Fruit fly (Drosophila melanogaster) whole organism, embryonic: ENCODE results near the gene HemK2.

ENCODE experiments used
- Asciz ChIP-seq: fragments of 200-800 bp; sonication (Bioruptor generic); optimal IDR thresholded peaks from 2 replicates; lab custom pipeline; 2017; ENCODE audit warnings: missing biosample characterization, mild to moderate bottlenecking, missing genetic modification characterization, missing genetic modification reagents
- BtbVII ChIP-seq: fragments of 200-800 bp; sonication (Bioruptor generic); optimal IDR thresholded peaks from 3 replicates; lab custom pipeline; 2017; ENCODE audit warnings: missing biosample characterization, mild to moderate bottlenecking, missing genetic modification characterization
- CG10462 ChIP-seq: fragments of 200-800 bp; sonication (Bioruptor generic); optimal IDR thresholded peaks from 2 replicates; lab custom pipeline; 2016; ENCODE audit warnings: missing biosample characterization, missing genetic modification characterization
- CG11093 ChIP-seq: fragments of 200-800 bp; sonication (Bioruptor generic); IDR thresholded peaks from 3 replicates; pipeline ENCODE4 v1.3.6; 2022; ENCODE audit warnings: missing biosample characterization, missing genetic modification characterization
- CG12391 ChIP-seq: fragments of 200-800 bp; sonication (Bioruptor generic); optimal IDR thresholded peaks from 3 replicates; lab custom pipeline; 2018; ENCODE audit warnings: missing biosample characterization, mild to moderate bottlenecking, missing genetic modification characterization, moderate library complexity
- CG12659 ChIP-seq: fragments of 200-800 bp; sonication (Bioruptor generic); optimal IDR thresholded peaks from 3 replicates; lab custom pipeline; 2017; ENCODE audit warnings: mild to moderate bottlenecking, missing biosample characterization, missing genetic modification reagents, missing genetic modification characterization
- CG1529 ChIP-seq: fragments of 200-800 bp; sonication (Bioruptor generic); optimal IDR thresholded peaks from 3 replicates; lab custom pipeline; 2018; ENCODE audit warnings: missing biosample characterization, missing genetic modification characterization
- CG16863 ChIP-seq: fragments of 200-800 bp; sonication (Bioruptor generic); optimal IDR thresholded peaks from 3 replicates; lab custom pipeline; 2016; ENCODE audit warnings: missing biosample characterization, missing genetic modification characterization
- CG17186 ChIP-seq: fragments of 200-800 bp; sonication (Bioruptor generic); optimal IDR thresholded peaks from 3 replicates; lab custom pipeline; 2017; ENCODE audit warnings: missing biosample characterization, missing genetic modification reagents, missing genetic modification characterization
- CG17359 ChIP-seq: fragments of 200-800 bp; sonication (Bioruptor generic); optimal IDR thresholded peaks from 3 replicates; lab custom pipeline; 2018; ENCODE audit warnings: missing biosample characterization, mild to moderate bottlenecking, missing genetic modification characterization, moderate library complexity
- CG34422 ChIP-seq: fragments of 200-800 bp; sonication (Bioruptor generic); IDR thresholded peaks from 3 replicates; pipeline ENCODE4 v1.3.6; 2022; ENCODE audit warnings: missing biosample characterization, missing genetic modification characterization
- CG4730 ChIP-seq: fragments of 200-800 bp; sonication (Bioruptor generic); IDR thresholded peaks from 2 replicates; pipeline ENCODE4 v1.3.6; 2022; ENCODE audit warnings: missing biosample characterization, missing genetic modification characterization
- CG6854 ChIP-seq: fragments of 200-800 bp; sonication (Bioruptor generic); optimal IDR thresholded peaks from 3 replicates; lab custom pipeline; 2017; ENCODE audit warnings: missing biosample characterization, mild to moderate bottlenecking, missing genetic modification characterization
- CG7556 ChIP-seq: fragments of 200-800 bp; sonication (Bioruptor generic); optimal IDR thresholded peaks from 2 replicates; lab custom pipeline; 2017; ENCODE audit warnings: missing biosample characterization, mild to moderate bottlenecking, missing genetic modification characterization
- CG7786 ChIP-seq: fragments of 200-800 bp; sonication (Bioruptor generic); optimal IDR thresholded peaks from 2 replicates; lab custom pipeline; 2016; ENCODE audit warnings: missing biosample characterization, missing genetic modification characterization
- CG8924 ChIP-seq: fragments of 200-800 bp; optimal IDR thresholded peaks from 3 replicates; lab custom pipeline; 2019; ENCODE audit warnings: missing biosample characterization, mild to moderate bottlenecking, missing genetic modification characterization, moderate library complexity
- Ets97D ChIP-seq: fragments of 200-800 bp; sonication (Bioruptor generic); optimal IDR thresholded peaks from 3 replicates; lab custom pipeline; 2016; ENCODE audit warnings: missing biosample characterization, missing genetic modification characterization
- H2.0 ChIP-seq: fragments of 200-800 bp; sonication (Bioruptor generic); IDR thresholded peaks from 2 replicates; pipeline ENCODE4 v1.3.6; 2022; ENCODE audit warnings: missing biosample characterization, missing genetic modification characterization
- HLH3B ChIP-seq: fragments of 200-800 bp; sonication (Bioruptor generic); IDR thresholded peaks from 2 replicates; pipeline ENCODE4 v1.3.6; 2022; ENCODE audit warnings: missing biosample characterization, missing genetic modification characterization
- Jarid2 ChIP-seq: fragments of 200-800 bp; sonication (Bioruptor generic); optimal IDR thresholded peaks from 3 replicates; lab custom pipeline; 2017; ENCODE audit warnings: mild to moderate bottlenecking, missing biosample characterization, missing genetic modification reagents, missing genetic modification characterization
- Med ChIP-seq: fragments of 200-800 bp; sonication (Bioruptor generic); peaks from one replicate; lab custom pipeline; 2016; ENCODE audit warnings: missing biosample characterization, missing genetic modification characterization, mild to moderate bottlenecking, inconsistent platforms, moderate library complexity
- Meics ChIP-seq: fragments of 200-800 bp; sonication (Bioruptor generic); optimal IDR thresholded peaks from 2 replicates; lab custom pipeline; 2017; ENCODE audit warnings: missing biosample characterization, mild to moderate bottlenecking, missing genetic modification characterization
- Mrtf ChIP-seq: fragments of 200-800 bp; sonication (Bioruptor generic); IDR thresholded peaks from 3 replicates; pipeline ENCODE4 v1.3.6; 2022; ENCODE audit warnings: missing biosample characterization, missing genetic modification characterization
- NFAT ChIP-seq: fragments of 200-800 bp; sonication (Bioruptor generic); IDR thresholded peaks from 2 replicates; pipeline ENCODE4 v1.3.6; 2022; ENCODE audit warnings: missing biosample characterization, missing genetic modification characterization
- PHDP ChIP-seq: fragments of 200-800 bp; sonication (Bioruptor generic); optimal IDR thresholded peaks from 3 replicates; lab custom pipeline; 2018; ENCODE audit warnings: missing biosample characterization, mild to moderate bottlenecking, missing genetic modification characterization, moderate library complexity
- Rfx ChIP-seq: fragments of 200-800 bp; sonication (Bioruptor generic); IDR thresholded peaks from 2 replicates; pipeline ENCODE4 v1.3.6; 2022; ENCODE audit warnings: missing biosample characterization, missing genetic modification characterization
- Side ChIP-seq: fragments of 200-800 bp; sonication (Bioruptor generic); optimal IDR thresholded peaks from 2 replicates; lab custom pipeline; 2016; ENCODE audit warnings: missing biosample characterization, missing genetic modification characterization
- Six4 ChIP-seq: fragments of 200-800 bp; sonication (Bioruptor generic); optimal IDR thresholded peaks from 2 replicates; lab custom pipeline; 2016; ENCODE audit warnings: missing biosample characterization, missing genetic modification characterization
- Sry-β ChIP-seq: fragments of 200-800 bp; sonication (Bioruptor generic); optimal IDR thresholded peaks from 2 replicates; lab custom pipeline; 2018; ENCODE audit warnings: missing biosample characterization, mild to moderate bottlenecking, missing genetic modification characterization, moderate library complexity
- cato ChIP-seq: fragments of 200-800 bp; sonication (Bioruptor generic); optimal IDR thresholded peaks from 2 replicates; lab custom pipeline; 2016; ENCODE audit warnings: missing biosample characterization, missing genetic modification characterization, borderline replicate concordance
- chn ChIP-seq: fragments of 200-800 bp; sonication (Bioruptor generic); optimal IDR thresholded peaks from 2 replicates; lab custom pipeline; 2016; ENCODE audit warnings: missing biosample characterization, missing genetic modification characterization
- dm ChIP-seq: fragments of 200-800 bp; sonication (Bioruptor generic); optimal IDR thresholded peaks from 3 replicates; lab custom pipeline; 2016; ENCODE audit warnings: missing biosample characterization, missing genetic modification characterization
- ftz-f1 ChIP-seq: fragments of 200-800 bp; sonication (Bioruptor generic); optimal IDR thresholded peaks from 2 replicates; lab custom pipeline; 2016; ENCODE audit warnings: missing biosample characterization, missing genetic modification characterization
- ham ChIP-seq: fragments of 200-800 bp; sonication (Bioruptor generic); IDR thresholded peaks from 2 replicates; pipeline ENCODE4 v1.3.6; 2022; ENCODE audit warnings: missing biosample characterization, missing genetic modification characterization
- kay ChIP-seq: fragments of 200-800 bp; sonication (Bioruptor generic); optimal IDR thresholded peaks from 2 replicates; lab custom pipeline; 2016; ENCODE audit warnings: missing biosample characterization, missing genetic modification characterization
- kni ChIP-seq: fragments of 200-800 bp; sonication (Bioruptor generic); optimal IDR thresholded peaks from 3 replicates; lab custom pipeline; 2017; ENCODE audit warnings: mild to moderate bottlenecking, missing biosample characterization, missing genetic modification reagents, missing genetic modification characterization
- knrl ChIP-seq: fragments of 200-800 bp; sonication (Bioruptor generic); IDR thresholded peaks from 3 replicates; pipeline ENCODE4 v1.3.6; 2022; ENCODE audit warnings: missing biosample characterization, missing genetic modification characterization; ENCODE audit not compliant: partially characterized antibody
- mirr ChIP-seq: fragments of 200-800 bp; sonication (Bioruptor generic); optimal IDR thresholded peaks from 3 replicates; lab custom pipeline; 2018; ENCODE audit warnings: missing biosample characterization, mild to moderate bottlenecking, missing genetic modification characterization
- nau ChIP-seq: fragments of 200-800 bp; sonication (Bioruptor generic); optimal IDR thresholded peaks from 3 replicates; lab custom pipeline; 2017; ENCODE audit warnings: missing biosample characterization, mild to moderate bottlenecking, missing genetic modification characterization, missing genetic modification reagents
- pan ChIP-seq, 4 experiments: fragments of >200 bp in 3 of 4; fragments of 200-800 bp in 1 of 4; sonication (Bioruptor generic) in 1 of 4; optimal IDR thresholded peaks in 3 of 4; IDR thresholded peaks in 1 of 4; 2 replicates each; pipeline versions ENCODE4 v1.3.6 to Lab custom; 2017 to 2022; ENCODE audit warnings: missing biosample characterization in 2 of 4, missing genetic modification characterization in 2 of 4, mixed read lengths in 1 of 4
- peb ChIP-seq: fragments of 200-800 bp; sonication (Bioruptor generic); IDR thresholded peaks from 2 replicates; pipeline ENCODE4 v1.3.6; 2022; ENCODE audit warnings: missing biosample characterization, missing genetic modification characterization
- pnt ChIP-seq: fragments of 200-800 bp; sonication (Bioruptor generic); optimal IDR thresholded peaks from 3 replicates; lab custom pipeline; 2016; ENCODE audit warnings: missing biosample characterization, missing genetic modification characterization
- rib ChIP-seq: fragments of 200-800 bp; sonication (Bioruptor generic); IDR thresholded peaks from 2 replicates; pipeline ENCODE4 v1.3.6; 2022; ENCODE audit warnings: missing biosample characterization, missing genetic modification characterization
- row ChIP-seq: fragments of 200-800 bp; sonication (Bioruptor generic); IDR thresholded peaks from 3 replicates; pipeline ENCODE4 v1.3.6; 2022; ENCODE audit warnings: missing biosample characterization, missing genetic modification characterization
- sc ChIP-seq, 3 experiments: fragments of >200 bp in 2 of 3; fragments of 200-800 bp in 1 of 3; sonication (Bioruptor generic) in 1 of 3; optimal IDR thresholded peaks; 2 replicates in 2 of 3; 3 replicates in 1 of 3; lab custom pipeline; 2017; ENCODE audit warnings: mild to moderate bottlenecking in 1 of 3, missing biosample characterization in 1 of 3, missing genetic modification characterization in 1 of 3, missing genetic modification reagents in 1 of 3
- sd ChIP-seq: fragments of 200-800 bp; sonication (Bioruptor generic); optimal IDR thresholded peaks from 3 replicates; lab custom pipeline; 2018; ENCODE audit warnings: missing biosample characterization, mild to moderate bottlenecking, missing genetic modification characterization, moderate library complexity
- shn ChIP-seq: fragments of 200-800 bp; sonication (Bioruptor generic); optimal IDR thresholded peaks from 3 replicates; lab custom pipeline; 2016; ENCODE audit warnings: missing biosample characterization, missing genetic modification characterization
- slbo ChIP-seq: fragments of 200-800 bp; sonication (Bioruptor generic); IDR thresholded peaks from 2 replicates; pipeline ENCODE4 v1.3.6; 2022; ENCODE audit warnings: missing biosample characterization, missing genetic modification characterization
- twi ChIP-seq: fragments of 200-800 bp; optimal IDR thresholded peaks from 2 replicates; lab custom pipeline; 2019; ENCODE audit warnings: missing biosample characterization, mild to moderate bottlenecking, missing genetic modification characterization, moderate library complexity
- wdn ChIP-seq: fragments of 200-800 bp; sonication (Bioruptor generic); IDR thresholded peaks from 2 replicates; pipeline ENCODE4 v1.3.6; 2022; ENCODE audit warnings: missing biosample characterization, missing genetic modification characterization
- zf30C ChIP-seq: fragments of 200-800 bp; sonication (Bioruptor generic); optimal IDR thresholded peaks from 3 replicates; lab custom pipeline; 2018; ENCODE audit warnings: missing biosample characterization, mild to moderate bottlenecking, missing genetic modification characterization

The HemK2 gene

DNA sequence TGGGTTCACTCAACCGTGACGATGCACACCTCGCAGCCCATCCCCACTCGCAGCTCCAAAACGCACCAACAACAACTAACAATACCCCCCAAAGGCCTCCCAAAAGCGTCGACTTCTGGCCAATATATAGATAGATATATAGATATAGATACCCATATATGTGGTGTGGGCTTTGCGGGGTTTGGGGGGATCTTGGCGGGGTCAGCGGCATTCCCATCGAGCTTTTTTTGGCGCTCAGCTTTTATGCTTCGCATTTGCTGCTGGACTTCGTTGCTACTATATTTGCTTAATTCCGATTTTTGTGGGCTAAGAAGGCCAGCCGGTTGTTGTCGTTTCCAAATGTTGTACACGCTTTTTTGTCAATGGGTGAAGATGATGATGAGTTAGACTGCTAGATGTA is 32.1 kb downstream of the HemK2 start (continued):
- no peak for TF ChIP-seq knrl (GFP tag; lab: Robert Waterston, UW)
- TF ChIP-seq chn, result no peak
- TF ChIP-seq peb (GFP tag; lab: Robert Waterston, UW), result no peak
- no peak for TF ChIP-seq CG12391
- no peak for TF ChIP-seq twi (tag; lab: Kevin White, UChicago)
- TF ChIP-seq PHDP (tag; lab: Kevin White, UChicago), result no peak
- TF ChIP-seq HLH3B (GFP tag; lab: Robert Waterston, UW), result no peak
- peak; percentile 92 for TF ChIP-seq sd
- TF ChIP-seq CG16863 (GFP tag; lab: Kevin White, UChicago), result no peak
- no peak for TF ChIP-seq CG7786 (GFP tag; lab: Kevin White, UChicago)
- no peak for TF ChIP-seq CG11093 (GFP tag; lab: Robert Waterston, UW)
- TF ChIP-seq dm (GFP tag; lab: Kevin White, UChicago), result no peak
- TF ChIP-seq Side (GFP tag; lab: Kevin White, UChicago), result no peak
- TF ChIP-seq Six4 (GFP tag; lab: Kevin White, UChicago), result no peak
- peak; percentile 4; the same call in 1 of the 2 replicates for TF ChIP-seq wdn (GFP tag; lab: Robert Waterston, UW)
- no peak for TF ChIP-seq Mrtf (GFP tag; lab: Robert Waterston, UW)
- no peak for TF ChIP-seq CG7556 (GFP tag; lab: Kevin White, UChicago)
- TF ChIP-seq shn (GFP tag; lab: Kevin White, UChicago), result no peak
- no peak for TF ChIP-seq kni (GFP tag; lab: Kevin White, UChicago)
- TF ChIP-seq cato, result no peak
- TF ChIP-seq sc (optimal IDR thresholded peaks at IDR 0.05; lab: Kevin White, UChicago), result no peak
- no peak for TF ChIP-seq sc (GFP tag; optimal IDR thresholded peaks at IDR 0.05; lab: Kevin White, UChicago)
- no peak for TF ChIP-seq Jarid2 (GFP tag; lab: Kevin White, UChicago)
- TF ChIP-seq Sry-β, result no peak
- no peak for TF ChIP-seq CG1529
- TF ChIP-seq NFAT (GFP tag; lab: Robert Waterston, UW), result 0 out of 2 replicates have a peak, but pooled peaks have one; percentile 4
- TF ChIP-seq kay, result no peak
- TF ChIP-seq Rfx, result peak; percentile 47; the same call in 1 of the 2 replicates
- peak; percentile 48 for TF ChIP-seq Med (GFP tag; lab: Kevin White, UChicago)
- TF ChIP-seq Ets97D (GFP tag; lab: Kevin White, UChicago), result no peak
- TF ChIP-seq ftz-f1 (GFP tag; lab: Kevin White, UChicago), result no peak
- TF ChIP-seq CG17186 (GFP tag; lab: Kevin White, UChicago), result no peak
- TF ChIP-seq CG12659 (GFP tag; lab: Kevin White, UChicago), result no peak
- TF ChIP-seq H2.0 (GFP tag; lab: Robert Waterston, UW), result no peak
- no peak for TF ChIP-seq zf30C (GFP tag; lab: Kevin White, UChicago)
- no peak for TF ChIP-seq BtbVII
- no peak for TF ChIP-seq nau (GFP tag; lab: Kevin White, UChicago)
- TF ChIP-seq CG34422 (GFP tag; lab: Robert Waterston, UW), result no peak
- TF ChIP-seq pan (optimal IDR thresholded peaks at IDR 0.05; lab: Kevin White, UChicago), result no peak
- TF ChIP-seq pan (GFP tag; optimal IDR thresholded peaks at IDR 0.05 in 1 of 2, IDR thresholded peaks at IDR 0.05 in 1 of 2), result no peak
- 0 out of 3 replicates have a peak, but pooled peaks have one; percentile 7 for TF ChIP-seq row (GFP tag; lab: Robert Waterston, UW)
- no peak for TF ChIP-seq Asciz (GFP tag; lab: Kevin White, UChicago)
- TF ChIP-seq CG6854 (GFP tag; lab: Kevin White, UChicago), result no peak
- TF ChIP-seq slbo (GFP tag; lab: Robert Waterston, UW), result no peak
- no peak for TF ChIP-seq ham (GFP tag; lab: Robert Waterston, UW)
- TF ChIP-seq Meics, result no peak
- TF ChIP-seq rib (GFP tag; lab: Robert Waterston, UW), result peak; percentile 74; the same call in 1 of the 2 replicates
- no peak for TF ChIP-seq CG10462 (GFP tag; lab: Kevin White, UChicago)
- no peak for TF ChIP-seq CG17359 (tag; lab: Kevin White, UChicago)
- peak; percentile 38 for TF ChIP-seq mirr (GFP tag; lab: Kevin White, UChicago)
- TF ChIP-seq CG4730, result no peak
- TF ChIP-seq CG8924, result no peak
- no peak for TF ChIP-seq pnt (GFP tag; lab: Kevin White, UChicago)
